Worm (Caenorhabditis elegans) whole organism, L4/young adult: ENCODE results near the gene srp-7.

Experiments used
- W03F9.2 ChIP-seq: fragments of 150-350 bp; optimal IDR thresholded peaks from 2 replicates; lab custom pipeline; 2014; ENCODE audit warnings: missing biosample characterization, missing genetic modification characterization
- dao-5 ChIP-seq: sonication (generic microtip); optimal IDR thresholded peaks from 2 replicates; lab custom pipeline; 2016; ENCODE audit warnings: missing genotype, missing genetic modification characterization, moderate library complexity, missing compliant biosample characterization
- him-1 ChIP-seq: sonication (generic microtip); optimal IDR thresholded peaks from 2 replicates; lab custom pipeline; 2016; ENCODE audit warnings: missing genotype, missing genetic modification reagents, missing genetic modification characterization, missing compliant biosample characterization

DNA sequence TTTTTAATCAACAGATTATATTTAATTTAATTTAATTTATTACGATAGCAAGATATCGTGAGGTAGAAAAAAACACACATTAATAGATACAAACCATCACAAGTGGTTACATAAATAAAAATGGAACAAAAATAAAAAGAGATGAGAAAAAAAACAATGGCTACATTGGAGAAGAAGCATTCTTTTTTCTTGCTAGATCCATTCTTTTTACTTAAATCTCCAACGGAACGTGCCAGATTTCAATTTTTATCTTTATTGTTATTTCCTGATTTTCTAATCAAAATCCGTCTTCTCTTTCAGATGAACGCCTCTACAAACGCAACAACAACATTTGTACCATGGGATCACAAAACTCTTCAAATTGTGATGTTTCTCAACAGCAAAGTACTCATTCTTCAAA lies 35.3 kb upstream of the srp-7 start, which contains the start of gene D1014.2:
- TF ChIP-seq W03F9.2 (no peak), dao-5 (tag; lab: Kevin White, UChicago) (no peak), him-1 (no peak)
